Worm (Caenorhabditis elegans) whole organism, midembryonic: ENCODE data around the gene bre-5.

ENCODE experiments used
- T22C8.4 ChIP-seq: fragments of 200-800 bp; sonication (Bioruptor generic); IDR thresholded peaks from 2 replicates; pipeline ENCODE4 v1.3.6; 2022; ENCODE audit warnings: missing genetic modification characterization, missing compliant biosample characterization
- cog-1 ChIP-seq: sonication (generic microtip); optimal IDR thresholded peaks from 2 replicates; lab custom pipeline; 2016; ENCODE audit warnings: missing genetic modification characterization, missing compliant biosample characterization
- flt-1 ChIP-seq: fragments of 200-800 bp; sonication (Bioruptor generic); IDR thresholded peaks from 2 replicates; pipeline ENCODE4 v1.3.6; 2022; ENCODE audit warnings: missing genetic modification characterization, missing compliant biosample characterization
- klf-2 ChIP-seq: fragments of 200-800 bp; sonication (Bioruptor generic); conservative IDR thresholded peaks from 2 replicates; pipeline ENCODE4 v1.3.6; 2022; ENCODE audit warnings: missing genetic modification reagents, missing genetic modification characterization, missing compliant biosample characterization
- med-1 ChIP-seq: sonication (generic microtip); optimal IDR thresholded peaks from 2 replicates; lab custom pipeline; 2017; ENCODE audit warnings: missing genetic modification characterization, mild to moderate bottlenecking, missing compliant biosample characterization, antibody characterized with exemption, missing genetic modification reagents; ENCODE audit not compliant: insufficient read depth
- ref-1 ChIP-seq: fragments of 200-800 bp; sonication (Bioruptor generic); conservative IDR thresholded peaks from 2 replicates; pipeline ENCODE4 v1.3.6; 2022; ENCODE audit warnings: missing genetic modification reagents, missing genetic modification characterization, missing compliant biosample characterization
- ztf-29 ChIP-seq: fragments of 200-800 bp; sonication (Bioruptor generic); IDR thresholded peaks from 2 replicates; pipeline ENCODE4 v1.3.6; 2022; ENCODE audit warnings: missing genetic modification reagents, missing genetic modification characterization, missing compliant biosample characterization

- TF ChIP-seq cog-1 (tag; lab: Kevin White, UChicago) (no peak), flt-1 (GFP tag; lab: Robert Waterston, UW) (no peak), ztf-29 (GFP tag; lab: Robert Waterston, UW) (no peak), klf-2 (GFP tag; lab: Robert Waterston, UW) (no peak), T22C8.4 (no peak), ref-1 (GFP tag; lab: Robert Waterston, UW) (no peak), med-1 (GFP tag; lab: Kevin White, UChicago) (no peak)
These were observed 24.5 kb upstream of the bre-5 start, which contains the start of gene K08E4.7 for ce11 chrIV:12075497-12075896.
